Worm (Caenorhabditis elegans) whole organism, L1 larva: ENCODE measurements around the gene lgc-6.

ENCODE experiments used
- C16A3.4 ChIP-seq: fragments of 150-350 bp; optimal IDR thresholded peaks from 2 replicates; lab custom pipeline; 2014; ENCODE audit warnings: missing biosample characterization, missing genetic modification characterization
- F16B12.6 ChIP-seq: fragments of 150-350 bp; optimal IDR thresholded peaks from 2 replicates; lab custom pipeline; 2014; ENCODE audit warnings: missing biosample characterization, missing genetic modification characterization
- alr-1 ChIP-seq: fragments of 200-800 bp; sonication (Bioruptor generic); optimal IDR thresholded peaks from 2 replicates; lab custom pipeline; 2018; ENCODE audit warnings: borderline replicate concordance, mild to moderate bottlenecking, missing genetic modification characterization, missing compliant biosample characterization
- aly-2 ChIP-seq: fragments of 150-350 bp; optimal IDR thresholded peaks from 2 replicates; lab custom pipeline; 2014; ENCODE audit warnings: missing biosample characterization, missing genetic modification characterization
- ceh-8 ChIP-seq: fragments of 200-800 bp; sonication (Bioruptor generic); optimal IDR thresholded peaks from 2 replicates; lab custom pipeline; 2018; ENCODE audit warnings: mild to moderate bottlenecking, missing genetic modification characterization, moderate library complexity, missing compliant biosample characterization
- ceh-82 ChIP-seq, 3 experiments: fragments of 150-350 bp in 1 of 3; sonication (generic microtip) in 2 of 3; optimal IDR thresholded peaks; 2 replicates each; lab custom pipeline; 2014 to 2017; ENCODE audit warnings: missing biosample characterization in 3 of 3, missing genetic modification characterization in 3 of 3
- ceh-88 ChIP-seq: fragments of 200-800 bp; sonication (Bioruptor generic); IDR thresholded peaks from 2 replicates; pipeline ENCODE4 v1.3.6; 2022; ENCODE audit warnings: missing genetic modification characterization, missing compliant biosample characterization
- ces-1 ChIP-seq: fragments of 150-350 bp; optimal IDR thresholded peaks from 2 replicates; lab custom pipeline; 2014; ENCODE audit warnings: missing biosample characterization, missing genetic modification reagents, missing genetic modification characterization
- egl-13 ChIP-seq: sonication (generic microtip); optimal IDR thresholded peaks from 2 replicates; lab custom pipeline; 2016; ENCODE audit warnings: missing genotype, missing genetic modification reagents, missing genetic modification characterization, missing compliant biosample characterization
- elt-3 ChIP-seq, 6 experiments: fragments of 150-350 bp in 1 of 6; sonication (generic microtip); optimal IDR thresholded peaks; 2 replicates each; lab custom pipeline; 2017 to 2018; ENCODE audit warnings: missing biosample characterization in 6 of 6, missing genetic modification characterization in 6 of 6, inconsistent platforms in 1 of 6
- fkh-4 ChIP-seq: sonication (generic microtip); optimal IDR thresholded peaks from 2 replicates; lab custom pipeline; 2016; ENCODE audit warnings: missing compliant biosample characterization, missing genetic modification characterization, borderline replicate concordance
- hlh-4 ChIP-seq: sonication (generic microtip); optimal IDR thresholded peaks from 2 replicates; lab custom pipeline; 2016; ENCODE audit warnings: mild to moderate bottlenecking, missing genetic modification characterization, missing compliant biosample characterization
- irx-1 ChIP-seq: sonication (generic microtip); optimal IDR thresholded peaks from 2 replicates; lab custom pipeline; 2016; ENCODE audit warnings: missing genetic modification characterization, missing compliant biosample characterization
- isw-1 ChIP-seq: fragments of 200-800 bp; sonication (Bioruptor generic); IDR thresholded peaks from 2 replicates; pipeline ENCODE4 v1.3.6; 2022; ENCODE audit warnings: missing genetic modification characterization, missing compliant biosample characterization
- lin-13 ChIP-seq: fragments of 150-350 bp; optimal IDR thresholded peaks from 2 replicates; lab custom pipeline; 2014; ENCODE audit warnings: missing biosample characterization, missing genetic modification reagents, missing genetic modification characterization
- lin-15B ChIP-seq: fragments of 150-350 bp; sonication (generic microtip); optimal IDR thresholded peaks from 3 replicates; lab custom pipeline; 2014; ENCODE audit warnings: missing biosample characterization, missing genetic modification characterization
- lin-35 ChIP-seq, 2 experiments: fragments of 150-350 bp; optimal IDR thresholded peaks; 2 replicates each; lab custom pipeline; 2014; ENCODE audit warnings: missing biosample characterization in 2 of 2, missing genetic modification characterization in 2 of 2, missing genetic modification reagents in 2 of 2
- mab-9 ChIP-seq: fragments of 200-800 bp; sonication (Bioruptor generic); IDR thresholded peaks from 2 replicates; pipeline ENCODE4 v1.3.6; 2022; ENCODE audit warnings: missing genetic modification reagents, missing genetic modification characterization, missing compliant biosample characterization
- mdl-1 ChIP-seq, 2 experiments: fragments of 150-350 bp; optimal IDR thresholded peaks; 2 replicates each; lab custom pipeline; 2014 to 2017; ENCODE audit warnings: missing biosample characterization in 2 of 2, missing genetic modification characterization in 2 of 2, inconsistent platforms in 1 of 2
- nhr-12 ChIP-seq: sonication (generic microtip); optimal IDR thresholded peaks from 2 replicates; lab custom pipeline; 2017; ENCODE audit warnings: missing biosample characterization, missing genetic modification characterization
- nhr-71 ChIP-seq: sonication (generic microtip); optimal IDR thresholded peaks from 2 replicates; lab custom pipeline; 2016; ENCODE audit warnings: mild to moderate bottlenecking, missing genetic modification characterization, moderate library complexity, missing compliant biosample characterization
- nhr-77 ChIP-seq: fragments of 150-350 bp; optimal IDR thresholded peaks from 2 replicates; lab custom pipeline; 2014; ENCODE audit warnings: missing biosample characterization, missing genetic modification characterization
- nhr-84 ChIP-seq: sonication (generic microtip); optimal IDR thresholded peaks from 2 replicates; lab custom pipeline; 2017; ENCODE audit warnings: missing biosample characterization, missing genetic modification characterization
- nhr-90 ChIP-seq: sonication (generic microtip); optimal IDR thresholded peaks from 2 replicates; lab custom pipeline; 2016; ENCODE audit warnings: mild to moderate bottlenecking, missing genetic modification characterization, missing compliant biosample characterization; ENCODE audit not compliant: poor library complexity
- rnt-1 ChIP-seq: sonication (generic microtip); optimal IDR thresholded peaks from 2 replicates; lab custom pipeline; 2016; ENCODE audit warnings: mild to moderate bottlenecking, missing genetic modification characterization, moderate library complexity, missing compliant biosample characterization
- skn-1 ChIP-seq: fragments of 150-350 bp; optimal IDR thresholded peaks from 2 replicates; lab custom pipeline; 2014; ENCODE audit warnings: missing biosample characterization, missing genetic modification characterization
- snpc-4 ChIP-seq: fragments of 150-350 bp; optimal IDR thresholded peaks from 2 replicates; lab custom pipeline; 2014; ENCODE audit warnings: missing biosample characterization, missing genetic modification characterization
- snu-23 ChIP-seq: sonication (generic microtip); optimal IDR thresholded peaks from 2 replicates; lab custom pipeline; 2016; ENCODE audit warnings: missing genetic modification characterization, missing compliant biosample characterization
- sox-4 ChIP-seq: sonication (generic microtip); optimal IDR thresholded peaks from 2 replicates; lab custom pipeline; 2016; ENCODE audit warnings: missing genetic modification characterization, missing compliant biosample characterization
- sptf-1 ChIP-seq: fragments of 150-350 bp; optimal IDR thresholded peaks from 2 replicates; lab custom pipeline; 2014; ENCODE audit warnings: missing biosample characterization, missing genetic modification characterization
- sup-37 ChIP-seq: fragments of 200-800 bp; sonication (Bioruptor generic); optimal IDR thresholded peaks from 2 replicates; lab custom pipeline; 2018; ENCODE audit warnings: mild to moderate bottlenecking, missing genetic modification characterization, missing compliant biosample characterization
- swsn-7 ChIP-seq: sonication (generic microtip); optimal IDR thresholded peaks from 2 replicates; lab custom pipeline; 2016; ENCODE audit warnings: missing genetic modification characterization, missing compliant biosample characterization
- unc-30 ChIP-seq: sonication (generic microtip); optimal IDR thresholded peaks from 2 replicates; lab custom pipeline; 2017; ENCODE audit warnings: missing biosample characterization, missing genetic modification characterization
- unc-86 ChIP-seq: sonication (generic microtip); optimal IDR thresholded peaks from 2 replicates; lab custom pipeline; 2016; ENCODE audit warnings: missing genetic modification characterization, missing compliant biosample characterization
- vab-15 ChIP-seq: sonication (generic microtip); optimal IDR thresholded peaks from 2 replicates; lab custom pipeline; 2017; ENCODE audit warnings: missing genotype, mild to moderate bottlenecking, missing genetic modification characterization, missing compliant biosample characterization
- xbp-1 ChIP-seq: sonication (generic microtip); optimal IDR thresholded peaks from 2 replicates; lab custom pipeline; 2016; ENCODE audit warnings: missing genetic modification characterization, missing compliant biosample characterization

Gene lgc-6

DNA sequence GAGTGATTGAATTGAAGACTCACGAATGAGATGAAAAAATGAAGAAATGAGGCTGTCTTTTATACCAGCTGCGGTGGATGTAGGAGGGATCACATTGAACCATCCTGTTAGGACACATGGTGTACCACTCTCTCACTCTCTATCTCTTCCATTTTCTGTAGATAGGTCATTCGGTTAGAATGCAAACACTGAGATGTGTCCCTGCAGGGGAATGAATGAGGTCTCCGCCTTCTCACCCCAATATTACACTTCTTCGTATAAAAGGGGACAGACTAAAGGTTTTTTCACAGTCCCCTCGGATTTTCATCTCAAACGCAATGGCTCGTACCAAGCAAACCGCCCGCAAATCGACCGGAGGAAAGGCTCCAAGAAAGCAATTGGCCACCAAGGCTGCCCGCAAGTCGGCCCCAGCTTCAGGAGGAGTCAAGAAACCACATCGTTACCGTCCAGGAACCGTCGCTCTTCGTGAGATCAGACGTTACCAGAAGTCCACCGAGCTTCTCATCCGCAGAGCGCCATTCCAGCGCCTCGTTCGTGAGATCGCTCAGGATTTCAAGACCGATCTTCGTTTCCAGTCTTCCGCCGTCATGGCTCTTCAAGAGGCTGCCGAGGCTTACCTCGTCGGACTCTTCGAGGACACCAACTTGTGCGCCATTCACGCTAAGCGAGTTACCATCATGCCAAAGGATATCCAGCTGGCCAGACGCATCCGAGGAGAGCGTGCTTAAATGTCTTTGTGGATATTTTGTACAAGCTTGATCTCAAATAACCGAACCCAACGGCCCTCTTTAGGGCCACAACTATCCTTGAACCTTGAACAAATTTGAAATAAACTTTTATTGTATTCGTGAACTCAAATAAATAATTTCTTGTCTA lies 5.5 kb upstream of the lgc-6 start, which contains the start of gene his-32 (continued):
- no peak for TF ChIP-seq nhr-12 (tag; lab: Kevin White, UChicago)
- TF ChIP-seq skn-1, result no peak
- no peak for TF ChIP-seq egl-13 (tag; lab: Kevin White, UChicago)
- TF ChIP-seq hlh-4 (tag; lab: Kevin White, UChicago), result no peak
- TF ChIP-seq xbp-1 (tag; lab: Kevin White, UChicago), result peak; percentile 39
- TF ChIP-seq alr-1 (tag; lab: Kevin White, UChicago), result no peak
- peak; percentile 61 for TF ChIP-seq C16A3.4 (tag; lab: Kevin White, UChicago)
- peak; percentile 79 for TF ChIP-seq swsn-7 (tag; lab: Kevin White, UChicago)
- peak; percentile 75 for TF ChIP-seq unc-86 (tag; lab: Kevin White, UChicago)
- TF ChIP-seq rnt-1 (tag; lab: Kevin White, UChicago), result peak; percentile 58
- peak; percentile 55 for TF ChIP-seq lin-13
- peak in 1 of 6 experiments; percentile 47 for TF ChIP-seq elt-3 (tag; optimal IDR thresholded peaks at IDR 0.05; lab: Kevin White, UChicago)
- TF ChIP-seq mab-9 (GFP tag; lab: Robert Waterston, UW), result no peak
- TF ChIP-seq sptf-1, result no peak
- no peak for TF ChIP-seq irx-1 (tag; lab: Kevin White, UChicago)
- TF ChIP-seq ceh-82 (tag; optimal IDR thresholded peaks at IDR 0.05; lab: Kevin White, UChicago), result no peak
- TF ChIP-seq isw-1 (GFP tag; lab: Robert Waterston, UW), result no peak
- no peak for TF ChIP-seq F16B12.6 (tag; lab: Kevin White, UChicago)

DNA sequence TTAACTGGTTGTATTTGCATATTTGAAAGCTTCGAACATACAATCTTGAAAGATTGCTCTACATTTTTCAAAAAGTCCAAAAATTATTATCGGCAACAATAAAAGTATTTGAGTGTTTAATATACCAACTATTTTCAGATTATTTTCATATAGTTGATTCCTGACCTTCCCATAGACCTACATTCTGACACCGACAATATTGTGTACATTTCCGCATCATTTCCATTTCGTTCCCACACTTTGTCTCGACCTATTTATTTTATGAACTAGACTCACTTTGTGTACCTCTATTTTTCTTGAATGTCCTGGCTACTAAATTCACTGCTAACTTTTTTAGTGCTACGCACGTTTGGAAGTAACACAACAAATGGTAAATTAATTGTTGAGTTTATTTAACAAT lies 2.6 kb downstream of the lgc-6 start, which contains the start of gene lgc-5:
lgc-5 (plus strand) TSS at position 301 of the 400 bp plus-strand sequence.
- TF ChIP-seq vab-15 (tag; lab: Kevin White, UChicago), result no peak
- no peak for TF ChIP-seq snpc-4 (tag; lab: Kevin White, UChicago)
- TF ChIP-seq nhr-84 (tag; lab: Kevin White, UChicago), result no peak
- TF ChIP-seq lin-35 (GFP tag; optimal IDR thresholded peaks at IDR 0.05; lab: Kevin White, UChicago), result no peak
- TF ChIP-seq ces-1 (GFP tag; lab: Kevin White, UChicago), result no peak
- no peak for TF ChIP-seq fkh-4
- no peak for TF ChIP-seq nhr-12 (tag; lab: Kevin White, UChicago)
- TF ChIP-seq ceh-8 (GFP tag; lab: Kevin White, UChicago), result no peak
- TF ChIP-seq nhr-77 (tag; lab: Kevin White, UChicago), result no peak
- TF ChIP-seq snu-23, result no peak
- no peak for TF ChIP-seq sup-37 (GFP tag; lab: Kevin White, UChicago)
- no peak for TF ChIP-seq unc-30
- no peak for TF ChIP-seq xbp-1 (tag; lab: Kevin White, UChicago)
- no peak for TF ChIP-seq nhr-71 (tag; lab: Kevin White, UChicago)
- no peak for TF ChIP-seq unc-86 (tag; lab: Kevin White, UChicago)
- no peak for TF ChIP-seq isw-1 (GFP tag; lab: Robert Waterston, UW)

DNA sequence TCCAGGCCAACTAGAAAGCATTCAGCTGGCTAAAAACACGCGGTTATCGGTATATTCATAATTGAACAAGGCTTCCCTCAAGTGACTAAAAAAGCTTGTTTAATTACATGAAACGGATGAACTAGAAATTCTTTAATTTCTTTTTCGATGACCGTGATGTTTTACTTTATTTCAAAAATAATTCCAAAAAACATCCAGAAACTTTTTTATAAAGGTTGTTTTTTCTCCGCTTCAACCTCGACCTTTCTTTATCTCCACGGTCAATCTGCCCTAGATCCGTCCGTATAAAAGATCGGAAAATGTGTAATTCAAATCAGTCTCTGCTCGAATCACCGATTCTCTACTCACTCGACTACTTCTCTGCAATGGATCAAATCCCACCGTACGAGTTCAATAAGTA lies 5.8 kb downstream of the lgc-6 start, which contains the start of gene F17E9.5:
F17E9.5 (plus strand) TSS at position 301 of the 400 bp plus-strand sequence.
- TF ChIP-seq sox-4 (tag; lab: Kevin White, UChicago), result no peak
- TF ChIP-seq lin-15B, result no peak
- TF ChIP-seq nhr-71 (tag; lab: Kevin White, UChicago), result no peak
- TF ChIP-seq ceh-88, result no peak
- TF ChIP-seq mdl-1 (tag; optimal IDR thresholded peaks at IDR 0.05; lab: Kevin White, UChicago), result no peak
- TF ChIP-seq aly-2 (tag; lab: Kevin White, UChicago), result no peak
- TF ChIP-seq nhr-90 (tag; lab: Kevin White, UChicago), result no peak
- TF ChIP-seq, all 84 proteins: peak for 0
